Worm (Caenorhabditis elegans): ENCODE measurements around the gene C09G9.5.

The C09G9.5 gene

ce11 chrIV:8892558-8892957, 6.2 kb downstream of the C09G9.5 start, which contains the start of gene C27B7.2:
C27B7.2 (plus strand) TSS chrIV:8892858.
- no peak for TF ChIP-seq lsy-2 (tag; optimal IDR thresholded peaks at IDR 0.05)
- TF ChIP-seq nhr-28 (tag; optimal IDR thresholded peaks at IDR 0.05) = no peak
- no peak for TF ChIP-seq sptf-1 (tag; optimal IDR thresholded peaks at IDR 0.05)
- no peak for TF ChIP-seq blmp-1 (tag; optimal IDR thresholded peaks at IDR 0.05)
- no peak for TF ChIP-seq tbx-8 (GFP tag; optimal IDR thresholded peaks at IDR 0.05)
- TF ChIP-seq hlh-1 (tag; optimal IDR thresholded peaks at IDR 0.05) = no peak
- no peak for TF ChIP-seq unc-120 (tag; optimal IDR thresholded peaks at IDR 0.05; ENCODE audit: poor library complexity, severe bottlenecking)
- TF ChIP-seq bed-3 (GFP tag; optimal IDR thresholded peaks at IDR 0.05) = no peak
- TF ChIP-seq nhr-12 (tag; optimal IDR thresholded peaks at IDR 0.05) = no peak
- no peak for TF ChIP-seq sem-2 (GFP tag; optimal IDR thresholded peaks at IDR 0.05)
- no peak for TF ChIP-seq mls-2 (tag; optimal IDR thresholded peaks at IDR 0.05)
- no peak for TF ChIP-seq lin-32 (GFP tag; optimal IDR thresholded peaks at IDR 0.05)
- TF ChIP-seq ces-1 (GFP tag; optimal IDR thresholded peaks at IDR 0.05) = no peak
- no peak for TF ChIP-seq nhr-76 (tag; optimal IDR thresholded peaks at IDR 0.05)
- no peak for TF ChIP-seq ztf-11 (tag; optimal IDR thresholded peaks at IDR 0.05)
- TF ChIP-seq snpc-4 (tag; optimal IDR thresholded peaks at IDR 0.05) = no peak
- TF ChIP-seq mab-5 (tag; optimal IDR thresholded peaks at IDR 0.05) = no peak
- TF ChIP-seq nhr-2 (tag; optimal IDR thresholded peaks at IDR 0.05) = no peak
- TF ChIP-seq elt-1 (tag; optimal IDR thresholded peaks at IDR 0.05; ENCODE audit: borderline replicate concordance, insufficient read depth) = no peak
- TF ChIP-seq nhr-237 (tag; optimal IDR thresholded peaks at IDR 0.05) = no peak

ce11 chrIV:8893746-8894145, 7.4 kb downstream of the C09G9.5 start, which contains the start of gene rad-54.L2:
rad-54.L2 (plus strand) TSS chrIV:8894077.
- TF ChIP-seq nhr-2 (tag; optimal IDR thresholded peaks at IDR 0.05) (no peak), drap-1 (GFP tag; optimal IDR thresholded peaks at IDR 0.05) (no peak), ces-1 (GFP tag; optimal IDR thresholded peaks at IDR 0.05) (peak; percentile 57), bed-3 (GFP tag; optimal IDR thresholded peaks at IDR 0.05) (no peak), ceh-39 (tag; optimal IDR thresholded peaks at IDR 0.05) (peak; percentile 20), elt-3 (tag; optimal IDR thresholded peaks at IDR 0.05) (no peak), sptf-1 (tag; optimal IDR thresholded peaks at IDR 0.05) (no peak), zip-8 (tag; optimal IDR thresholded peaks at IDR 0.05) (no peak), lsy-2 (tag; optimal IDR thresholded peaks at IDR 0.05) (peak; percentile 40), pha-4 (tag; optimal IDR thresholded peaks at IDR 0.05) (peak; percentile 90), M03D4.4 (tag; optimal IDR thresholded peaks at IDR 0.05) (no peak), unc-62 (GFP tag; optimal IDR thresholded peaks at IDR 0.05) (no peak), mep-1 (tag; optimal IDR thresholded peaks at IDR 0.05) (peak; percentile 22), blmp-1 (tag; optimal IDR thresholded peaks at IDR 0.05) (no peak), nhr-28 (tag; optimal IDR thresholded peaks at IDR 0.05) (no peak), mab-5 (tag; optimal IDR thresholded peaks at IDR 0.05) (no peak), cnd-1 (tag; optimal IDR thresholded peaks at IDR 0.05) (no peak), ceh-43 (GFP tag; optimal IDR thresholded peaks at IDR 0.05) (no peak), elt-1 (tag; optimal IDR thresholded peaks at IDR 0.05; ENCODE audit: borderline replicate concordance, insufficient read depth) (no peak), lin-13 (tag; optimal IDR thresholded peaks at IDR 0.05) (no peak), ceh-83 (GFP tag; optimal IDR thresholded peaks at IDR 0.05) (no peak), nhr-12 (tag; optimal IDR thresholded peaks at IDR 0.05) (no peak), unc-39 (tag; optimal IDR thresholded peaks at IDR 0.05) (no peak), sem-2 (GFP tag; optimal IDR thresholded peaks at IDR 0.05) (no peak), snpc-4 (tag; optimal IDR thresholded peaks at IDR 0.05) (no peak), ztf-11 (tag; optimal IDR thresholded peaks at IDR 0.05) (no peak), ham-2 (GFP tag; optimal IDR thresholded peaks at IDR 0.05) (no peak), nhr-76 (tag; optimal IDR thresholded peaks at IDR 0.05) (no peak), nhr-237 (tag; optimal IDR thresholded peaks at IDR 0.05) (peak; percentile 58), unc-120 (tag; optimal IDR thresholded peaks at IDR 0.05; ENCODE audit: poor library complexity, severe bottlenecking) (peak; percentile 58), flh-1 (GFP tag; optimal IDR thresholded peaks at IDR 0.05) (no peak), tbx-8 (GFP tag; optimal IDR thresholded peaks at IDR 0.05) (no peak), hlh-1 (tag; optimal IDR thresholded peaks at IDR 0.05) (peak; percentile 21), mls-2 (tag; optimal IDR thresholded peaks at IDR 0.05) (no peak), lin-32 (GFP tag; optimal IDR thresholded peaks at IDR 0.05) (no peak)

ce11 chrIV:8901346-8901745, 15.0 kb downstream of the C09G9.5 start, which contains the start of gene C27B7.5:
C27B7.5 (plus strand) TSS chrIV:8901646.
- TF ChIP-seq ceh-39 (tag; optimal IDR thresholded peaks at IDR 0.05) = no peak
- TF ChIP-seq sptf-1 (tag; optimal IDR thresholded peaks at IDR 0.05) = no peak
- TF ChIP-seq drap-1 (GFP tag; optimal IDR thresholded peaks at IDR 0.05) = no peak
